Worm (Caenorhabditis elegans) whole organism, young adult: ENCODE measurements around the gene dos-2.

Experiments used
- B0019.2 ChIP-seq: fragments of 200-800 bp; sonication (Bioruptor generic); conservative IDR thresholded peaks from 2 replicates; pipeline ENCODE4 v1.3.6; 2022; ENCODE audit warnings: missing genetic modification reagents, missing genetic modification characterization, missing compliant biosample characterization
- F10E7.11 ChIP-seq: sonication (generic microtip); optimal IDR thresholded peaks from 2 replicates; lab custom pipeline; 2017; ENCODE audit warnings: mild to moderate bottlenecking, missing genetic modification characterization, moderate library complexity, missing compliant biosample characterization
- dpl-1 ChIP-seq: fragments of 150-350 bp; optimal IDR thresholded peaks from 2 replicates; lab custom pipeline; 2014; ENCODE audit warnings: missing biosample characterization, missing genetic modification reagents, missing genetic modification characterization
- efl-1 ChIP-seq: fragments of 150-350 bp; optimal IDR thresholded peaks from 2 replicates; lab custom pipeline; 2014; ENCODE audit warnings: missing biosample characterization, missing genetic modification reagents, missing genetic modification characterization
- hlh-12 ChIP-seq: sonication (generic microtip); optimal IDR thresholded peaks from 2 replicates; lab custom pipeline; 2016; ENCODE audit warnings: missing genetic modification characterization, missing compliant biosample characterization
- hsf-1 ChIP-seq: fragments of 200-800 bp; sonication (Bioruptor generic); IDR thresholded peaks from 2 replicates; pipeline ENCODE4 v1.3.6; 2022; ENCODE audit warnings: missing genetic modification reagents, missing genetic modification characterization, missing compliant biosample characterization
- madf-8 ChIP-seq: fragments of 200-800 bp; sonication (Bioruptor generic); conservative IDR thresholded peaks from 2 replicates; pipeline ENCODE4 v1.3.6; 2022; ENCODE audit warnings: missing genetic modification reagents, missing genetic modification characterization, missing compliant biosample characterization
- nfyb-1 ChIP-seq: fragments of 200-800 bp; sonication (Bioruptor generic); IDR thresholded peaks from 2 replicates; pipeline ENCODE4 v1.3.6; 2022; ENCODE audit warnings: missing genetic modification reagents, missing genetic modification characterization, missing compliant biosample characterization
- nhr-179 ChIP-seq: sonication (generic microtip); optimal IDR thresholded peaks from 2 replicates; lab custom pipeline; 2016; ENCODE audit warnings: mild to moderate bottlenecking, missing genetic modification characterization, missing compliant biosample characterization
- unc-62 ChIP-seq: fragments of 150-350 bp; optimal IDR thresholded peaks from 2 replicates; lab custom pipeline; 2014; ENCODE audit warnings: missing biosample characterization, missing genetic modification reagents, missing genetic modification characterization

DNA sequence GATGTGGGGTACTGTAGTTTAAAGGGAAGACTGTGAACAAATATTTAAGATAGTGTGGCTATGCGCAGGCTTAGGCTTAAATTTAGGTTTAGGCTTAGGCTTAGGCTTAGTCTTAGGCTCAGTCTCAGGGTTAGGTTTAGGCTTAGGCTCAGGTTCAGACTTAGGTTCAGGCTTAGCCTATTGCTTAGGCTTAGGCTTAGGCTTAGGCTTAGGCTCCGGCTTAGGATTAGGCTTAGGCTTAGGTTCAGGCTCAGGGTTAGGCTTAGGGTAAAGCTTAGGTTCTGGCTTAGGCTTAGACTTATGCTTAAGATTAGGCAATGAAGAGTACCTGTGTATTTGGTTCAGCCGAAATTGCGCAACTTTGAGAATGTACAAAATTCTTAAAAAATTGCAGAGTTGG is 8.2 kb downstream of the dos-2 start:
- TF ChIP-seq nhr-179 (tag; lab: Kevin White, UChicago) (no peak), B0019.2 (no peak), unc-62 (GFP tag; lab: Kevin White, UChicago) (no peak), F10E7.11 (tag; lab: Kevin White, UChicago) (no peak), hlh-12 (no peak), hsf-1 (no peak), madf-8 (GFP tag; lab: Robert Waterston, UW) (no peak), dpl-1 (no peak), nfyb-1 (no peak), efl-1 (no peak)
